Fruit fly (Drosophila melanogaster): ENCODE measurements around the gene CG2901.

DNA sequence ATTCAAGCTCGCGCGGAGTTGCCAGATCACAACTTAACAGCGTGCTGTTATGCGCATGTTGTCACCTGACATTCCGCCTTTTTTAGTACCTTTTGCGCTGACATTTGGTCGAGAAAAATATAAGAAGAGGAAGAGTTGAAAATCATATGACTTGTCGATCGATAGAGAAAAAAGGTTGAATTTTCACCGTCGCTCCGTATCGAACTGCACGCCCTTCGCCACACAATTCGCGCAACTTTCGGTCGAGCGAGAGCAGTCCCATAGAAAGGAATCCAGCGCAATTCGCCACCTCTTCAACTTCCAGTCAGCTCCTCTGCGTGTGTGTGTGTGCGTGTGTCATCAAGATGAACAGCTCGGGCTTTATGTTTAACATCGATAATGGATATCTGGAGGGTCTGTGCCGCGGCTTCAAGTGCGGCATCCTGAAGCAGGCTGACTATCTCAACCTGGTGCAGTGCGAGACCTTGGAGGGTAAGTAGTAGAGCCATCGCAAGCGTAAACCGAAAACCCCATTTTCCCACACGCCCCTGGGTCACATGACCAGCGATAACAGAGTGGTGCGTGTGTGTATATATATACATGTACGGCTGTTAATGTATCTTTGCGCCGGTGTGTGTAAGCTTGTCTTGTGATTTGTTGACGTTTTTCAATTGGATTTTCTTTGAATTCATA, 52.8 kb downstream of the CG2901 start, which contains the start of gene VhaAC39-1:
- TF ChIP-seq psq (GFP tag; optimal IDR thresholded peaks at IDR 0.05) (no peak), sv (GFP tag; optimal IDR thresholded peaks at IDR 0.05) (no peak), OdsH (GFP tag; optimal IDR thresholded peaks at IDR 0.05) (no peak), GATAd (GFP tag; optimal IDR thresholded peaks at IDR 0.05) (no peak), jim (GFP tag; optimal IDR thresholded peaks at IDR 0.05) (no peak), Hnf4 (GFP tag; optimal IDR thresholded peaks at IDR 0.05) (no peak), tai (GFP tag; optimal IDR thresholded peaks at IDR 0.05) (no peak), br (GFP tag; optimal IDR thresholded peaks at IDR 0.05) (no peak), usp (GFP tag; optimal IDR thresholded peaks at IDR 0.05) (no peak), Rel (GFP tag; optimal IDR thresholded peaks at IDR 0.05) (no peak), Rel (tag; optimal IDR thresholded peaks at IDR 0.05) (peak; percentile 43), rgr (GFP tag; optimal IDR thresholded peaks at IDR 0.05) (no peak)

All from whole organism, wandering third instar larva.